Worm (Caenorhabditis elegans) whole organism, L4 larva: ENCODE results near the gene F57G12.2.

ENCODE experiments used
- R02D3.7 ChIP-seq: fragments of 150-350 bp; sonication (generic microtip); optimal IDR thresholded peaks from 3 replicates; lab custom pipeline; 2014; ENCODE audit warnings: missing biosample characterization, missing genetic modification characterization
- ama-1 ChIP-seq: fragments of 150-350 bp; optimal IDR thresholded peaks from 2 replicates; lab custom pipeline; 2014; ENCODE audit warnings: inconsistent platforms, mixed read lengths
- ceh-82 ChIP-seq: sonication (generic microtip); optimal IDR thresholded peaks from 2 replicates; lab custom pipeline; 2017; ENCODE audit warnings: missing biosample characterization, missing genetic modification characterization
- daf-16 ChIP-seq, 3 experiments: sonication (generic microtip); optimal IDR thresholded peaks; 2 replicates each; lab custom pipeline; 2016 to 2017; ENCODE audit warnings: missing genetic modification characterization in 3 of 3, missing genetic modification reagents in 3 of 3, mild to moderate bottlenecking in 2 of 3, missing compliant biosample characterization in 2 of 3, missing biosample characterization in 1 of 3, moderate library complexity in 1 of 3
- nhr-111 ChIP-seq: fragments of 200-800 bp; sonication (Bioruptor generic); optimal IDR thresholded peaks from 2 replicates; lab custom pipeline; 2018; ENCODE audit warnings: mild to moderate bottlenecking, missing genetic modification characterization, missing compliant biosample characterization
- nhr-42 ChIP-seq: fragments of 200-800 bp; sonication (Bioruptor generic); IDR thresholded peaks from 2 replicates; pipeline ENCODE4 v1.3.6; 2022; ENCODE audit warnings: missing genetic modification characterization, missing compliant biosample characterization
- pha-4 ChIP-seq, 2 experiments: fragments of 150-350 bp in 1 of 2; fragments of 200-800 bp in 1 of 2; sonication (Bioruptor generic) in 1 of 2; IDR thresholded peaks in 1 of 2; optimal IDR thresholded peaks in 1 of 2; 2 replicates each; pipeline versions ENCODE4 v1.3.6 to Lab custom; 2014 to 2022; ENCODE audit warnings: missing genetic modification characterization in 2 of 2, missing genetic modification reagents in 2 of 2, missing biosample characterization in 1 of 2, missing compliant biosample characterization in 1 of 2

DNA sequence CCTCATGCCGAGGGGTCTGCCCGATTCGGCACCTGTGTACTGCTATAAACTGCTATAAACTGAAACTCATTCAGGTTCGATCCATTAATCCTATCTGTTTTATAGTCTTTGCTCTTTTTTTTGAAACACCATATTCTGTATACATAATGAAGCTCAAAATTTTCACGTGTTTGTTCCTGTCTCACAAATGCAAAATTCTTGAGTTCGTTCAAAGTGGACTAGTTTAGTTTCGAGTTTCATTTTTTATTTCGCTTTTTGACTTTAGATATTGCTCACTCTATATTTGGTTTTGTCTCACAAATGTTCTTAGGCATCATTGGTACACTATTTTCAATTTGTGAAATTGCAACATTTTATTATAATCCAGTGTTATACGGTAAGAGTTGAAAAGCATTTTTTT, 38.6 kb downstream of the F57G12.2 start, which contains the start of gene lgc-17:
- no peak for TF ChIP-seq pha-4 (GFP tag; IDR thresholded peaks at IDR 0.05; lab: Robert Waterston, UW)
- TF ChIP-seq pha-4 (tag; optimal IDR thresholded peaks at IDR 0.05; lab: Kevin White, UChicago), result no peak
- TF ChIP-seq nhr-111 (GFP tag; lab: Kevin White, UChicago), result no peak
- TF ChIP-seq ama-1 (lab: Kevin White, UChicago), result no peak
- no peak for TF ChIP-seq daf-16 (GFP tag; optimal IDR thresholded peaks at IDR 0.05; lab: Kevin White, UChicago)
- no peak for TF ChIP-seq daf-16 (tag; optimal IDR thresholded peaks at IDR 0.05; lab: Kevin White, UChicago)
- no peak for TF ChIP-seq R02D3.7
- no peak for TF ChIP-seq ceh-82 (tag; lab: Kevin White, UChicago)
- no peak for TF ChIP-seq nhr-42
